Worm (Caenorhabditis elegans): ENCODE measurements around the gene Y54G2A.76.

Y54G2A.76 gene

ce11 chrIV:2772209-2772851, 36.9 kb upstream of the Y54G2A.76 start:
- TF ChIP-seq nhr-111 (GFP tag; optimal IDR thresholded peaks at IDR 0.05) (peak; percentile 44), nhr-237 (tag; optimal IDR thresholded peaks at IDR 0.05) (no peak), hlh-11 (tag; optimal IDR thresholded peaks at IDR 0.05) (peak; percentile 70), mxl-3 (GFP tag; optimal IDR thresholded peaks at IDR 0.05) (peak; percentile 1), unc-62 (GFP tag; optimal IDR thresholded peaks at IDR 0.05 in 1 of 2) (peak in 1 of 2 experiments; percentile 58), unc-62 (tag; optimal IDR thresholded peaks at IDR 0.05) (no peak), hlh-30 (tag; optimal IDR thresholded peaks at IDR 0.05; ENCODE audit: insufficient read depth) (peak; percentile 74), madf-9 (GFP tag; conservative IDR thresholded peaks at IDR 0.05) (no peak), gei-8 (GFP tag; optimal IDR thresholded peaks at IDR 0.05) (peak; percentile 40), hif-1 (tag; optimal IDR thresholded peaks at IDR 0.05) (no peak), F49E8.2 (tag; optimal IDR thresholded peaks at IDR 0.05; ENCODE audit: borderline replicate concordance) (no peak), lin-38 (GFP tag; IDR thresholded peaks at IDR 0.05) (peak; percentile 33; the same call in 1 of the 2 replicates), ama-1 (optimal IDR thresholded peaks at IDR 0.05) (peak; percentile 50), set-16 (GFP tag; IDR thresholded peaks at IDR 0.05) (peak; percentile 85), nhr-48 (tag; optimal IDR thresholded peaks at IDR 0.05) (no peak), dpl-1 (GFP tag; optimal IDR thresholded peaks at IDR 0.05) (peak; percentile 21)

- TF ChIP-seq hif-1 (tag; optimal IDR thresholded peaks at IDR 0.05) = no peak
- no peak for TF ChIP-seq php-3 (GFP tag; IDR thresholded peaks at IDR 0.05)
- peak; percentile 33 for TF ChIP-seq nhr-28 (tag; optimal IDR thresholded peaks at IDR 0.05)
- TF ChIP-seq jun-1 (tag; optimal IDR thresholded peaks at IDR 0.05) = no peak
- TF ChIP-seq gei-8 (GFP tag; optimal IDR thresholded peaks at IDR 0.05) = no peak
- TF ChIP-seq arid-1 (GFP tag; conservative IDR thresholded peaks at IDR 0.05) = no peak
- TF ChIP-seq mdl-1 (tag; optimal IDR thresholded peaks at IDR 0.05) = no peak
- no peak for TF ChIP-seq egl-43 (GFP tag; IDR thresholded peaks at IDR 0.05)
- no peak for TF ChIP-seq ceh-44 (GFP tag; IDR thresholded peaks at IDR 0.05)
- TF ChIP-seq T26A8.4 (GFP tag; IDR thresholded peaks at IDR 0.05) = no peak
- TF ChIP-seq snpc-4 (tag; optimal IDR thresholded peaks at IDR 0.05) = no peak
- no peak for TF ChIP-seq nhr-102 (tag; optimal IDR thresholded peaks at IDR 0.05)
- no peak for TF ChIP-seq hmg-1.1 (GFP tag; IDR thresholded peaks at IDR 0.05)
- no peak for TF ChIP-seq nhr-76 (tag; optimal IDR thresholded peaks at IDR 0.05)
- peak in 1 of 2 experiments; percentile 43 for TF ChIP-seq daf-16 (GFP tag; optimal IDR thresholded peaks at IDR 0.05)
- TF ChIP-seq daf-16 (tag; optimal IDR thresholded peaks at IDR 0.05) = no peak
- TF ChIP-seq hlh-30 (tag; optimal IDR thresholded peaks at IDR 0.05; ENCODE audit: insufficient read depth) = peak; percentile 88
- TF ChIP-seq egl-27 (tag; optimal IDR thresholded peaks at IDR 0.05) = no peak
- no peak for TF ChIP-seq dmd-6 (GFP tag; IDR thresholded peaks at IDR 0.05)
- TF ChIP-seq rbr-2 (tag; optimal IDR thresholded peaks at IDR 0.05) = no peak
- TF ChIP-seq nhr-48 (tag; optimal IDR thresholded peaks at IDR 0.05) = no peak
- no peak for TF ChIP-seq nhr-111 (GFP tag; optimal IDR thresholded peaks at IDR 0.05)
- no peak for TF ChIP-seq skn-1 (tag; optimal IDR thresholded peaks at IDR 0.05)
- no peak for TF ChIP-seq F37D6.2 (tag; optimal IDR thresholded peaks at IDR 0.05)
- no peak for TF ChIP-seq ceh-62 (tag; optimal IDR thresholded peaks at IDR 0.05)
- peak; percentile 29 for TF ChIP-seq mep-1 (tag; optimal IDR thresholded peaks at IDR 0.05)
- TF ChIP-seq aha-1 (tag) = peak; percentile 36
- TF ChIP-seq lin-29 (GFP tag; IDR thresholded peaks at IDR 0.05) = no peak
- no peak for TF ChIP-seq tag-97 (GFP tag; IDR thresholded peaks at IDR 0.05)
- TF ChIP-seq ceh-20 (GFP tag; IDR thresholded peaks at IDR 0.05) = no peak
- TF ChIP-seq pha-4 (GFP tag; IDR thresholded peaks at IDR 0.05) = no peak
- TF ChIP-seq pha-4 (tag; optimal IDR thresholded peaks at IDR 0.05) = peak; percentile 28
- peak; percentile 48 for TF ChIP-seq hlh-11 (tag; optimal IDR thresholded peaks at IDR 0.05)
- no peak for TF ChIP-seq nhr-42 (GFP tag; IDR thresholded peaks at IDR 0.05)
- TF ChIP-seq daf-12 (tag; optimal IDR thresholded peaks at IDR 0.05) = no peak
- TF ChIP-seq F26F4.8 (GFP tag; conservative IDR thresholded peaks at IDR 0.05) = no peak
- peak; percentile 32 for TF ChIP-seq dve-1 (tag; optimal IDR thresholded peaks at IDR 0.05; ENCODE audit: insufficient read depth)
- no peak for TF ChIP-seq zfp-2 (tag; optimal IDR thresholded peaks at IDR 0.05)
- no peak for TF ChIP-seq ZK337.2 (GFP tag; IDR thresholded peaks at IDR 0.05)
These were observed 35.7 kb upstream of the Y54G2A.76 start for ce11 chrIV:2773382-2773979.

Measured in whole organism, L4 larva.